Worm (Caenorhabditis elegans): ENCODE data around the gene wnk-1.

Gene wnk-1

ce11 chrIV:9159863-9160262 lies 40.0 kb upstream of the wnk-1 start:
- TF ChIP-seq elt-2 (tag; optimal IDR thresholded peaks at IDR 0.05) (peak; percentile 95), unc-130 (tag; optimal IDR thresholded peaks at IDR 0.05) (no peak), efl-1 (optimal IDR thresholded peaks at IDR 0.05) (no peak), efl-1 (GFP tag; optimal IDR thresholded peaks at IDR 0.05 in 1 of 2) (peak in 1 of 2 experiments; percentile 1), lin-35 (GFP tag; optimal IDR thresholded peaks at IDR 0.05) (peak in 1 of 2 experiments; percentile 15), nhr-20 (tag; optimal IDR thresholded peaks at IDR 0.05) (peak; percentile 0), aha-1 (tag; optimal IDR thresholded peaks at IDR 0.05) (no peak), unc-62 (GFP tag; optimal IDR thresholded peaks at IDR 0.05) (no peak)

- TF ChIP-seq lin-13 (GFP tag; optimal IDR thresholded peaks at IDR 0.05) (no peak), tlp-1 (tag; optimal IDR thresholded peaks at IDR 0.05) (no peak), ceh-63 (GFP tag; optimal IDR thresholded peaks at IDR 0.05) (no peak), nhr-237 (tag; optimal IDR thresholded peaks at IDR 0.05) (no peak), efl-1 (optimal IDR thresholded peaks at IDR 0.05) (no peak), efl-1 (GFP tag; optimal IDR thresholded peaks at IDR 0.05 in 1 of 2) (peak in 1 of 2 experiments; percentile 12), mep-1 (tag; optimal IDR thresholded peaks at IDR 0.05) (no peak), rnt-1 (tag; optimal IDR thresholded peaks at IDR 0.05) (no peak), swsn-7 (tag; optimal IDR thresholded peaks at IDR 0.05) (no peak), nhr-90 (tag; optimal IDR thresholded peaks at IDR 0.05; ENCODE audit: poor library complexity) (no peak)
These were observed 34.9 kb upstream of the wnk-1 start, which contains the start of gene pcp-2 for ce11 chrIV:9165027-9165426. pcp-2 (minus strand) TSS chrIV:9165127.

- TF ChIP-seq elt-2 (tag; optimal IDR thresholded peaks at IDR 0.05) (peak; percentile 70), efl-1 (optimal IDR thresholded peaks at IDR 0.05) (no peak), efl-1 (GFP tag; optimal IDR thresholded peaks at IDR 0.05 in 1 of 2) (peak in 1 of 2 experiments; percentile 57), tlp-1 (tag; optimal IDR thresholded peaks at IDR 0.05) (peak; percentile 51), unc-130 (tag; optimal IDR thresholded peaks at IDR 0.05) (no peak), sptf-1 (tag; optimal IDR thresholded peaks at IDR 0.05) (no peak), ceh-90 (tag; optimal IDR thresholded peaks at IDR 0.05) (no peak), pqm-1 (tag; optimal IDR thresholded peaks at IDR 0.05) (no peak), aly-2 (tag; optimal IDR thresholded peaks at IDR 0.05) (no peak), efl-3 (GFP tag; optimal IDR thresholded peaks at IDR 0.05) (no peak)
These were observed 34.2 kb upstream of the wnk-1 start, which contains the start of gene C07C7.3 for ce11 chrIV:9165681-9166080. C07C7.3 (plus strand) TSS chrIV:9166051.

- TF ChIP-seq unc-98 (GFP tag; IDR thresholded peaks at IDR 0.05) (no peak), lin-14 (GFP tag; optimal IDR thresholded peaks at IDR 0.05) (peak; percentile 36), fkh-10 (GFP tag; optimal IDR thresholded peaks at IDR 0.05) (peak; percentile 50)
These were observed 30.1 kb upstream of the wnk-1 start for ce11 chrIV:9169764-9170163.

- no peak for TF ChIP-seq fkh-8 (tag; optimal IDR thresholded peaks at IDR 0.05)
- no peak for TF ChIP-seq skn-1 (tag; optimal IDR thresholded peaks at IDR 0.05)
- no peak for TF ChIP-seq ztf-4 (tag; optimal IDR thresholded peaks at IDR 0.05)
- TF ChIP-seq lin-14 (GFP tag; optimal IDR thresholded peaks at IDR 0.05): no peak
- TF ChIP-seq efl-1 (optimal IDR thresholded peaks at IDR 0.05): no peak
- no peak for TF ChIP-seq efl-1 (GFP tag; optimal IDR thresholded peaks at IDR 0.05 in 1 of 2)
- no peak for TF ChIP-seq dpl-1 (GFP tag; optimal IDR thresholded peaks at IDR 0.05)
- TF ChIP-seq jun-1 (tag; optimal IDR thresholded peaks at IDR 0.05): no peak
- TF ChIP-seq unc-130 (tag; optimal IDR thresholded peaks at IDR 0.05): no peak
- no peak for TF ChIP-seq ztf-11 (tag; optimal IDR thresholded peaks at IDR 0.05)
- TF ChIP-seq nhr-71 (tag; optimal IDR thresholded peaks at IDR 0.05): no peak
- TF ChIP-seq lin-15B (tag; optimal IDR thresholded peaks at IDR 0.05): no peak
- TF ChIP-seq nhr-85 (tag): no peak
- TF ChIP-seq nhr-20 (tag; optimal IDR thresholded peaks at IDR 0.05): no peak
- TF ChIP-seq ets-5 (GFP tag; IDR thresholded peaks at IDR 0.05): no peak
- TF ChIP-seq hlh-17 (GFP tag; optimal IDR thresholded peaks at IDR 0.05; ENCODE audit: borderline replicate concordance): no peak
These were observed 15.4 kb upstream of the wnk-1 start, which contains the start of gene C07C7.1 for ce11 chrIV:9184547-9184946. C07C7.1 (plus strand) TSS chrIV:9184847.

Data from whole organism, L1 larva.